Fruit fly (Drosophila melanogaster) whole organism, prepupa: ENCODE measurements around the gene CG9302.

ENCODE experiments used
- CG10669 ChIP-seq: fragments of 200-800 bp; sonication (Bioruptor generic); optimal IDR thresholded peaks from 3 replicates; lab custom pipeline; 2018; ENCODE audit warnings: missing biosample characterization, mild to moderate bottlenecking, missing genetic modification characterization, moderate library complexity
- CG11762 ChIP-seq: fragments of 200-800 bp; sonication (Bioruptor generic); optimal IDR thresholded peaks from 3 replicates; lab custom pipeline; 2016; ENCODE audit warnings: missing biosample characterization, missing genetic modification characterization; ENCODE audit not compliant: insufficient read depth
- CG11902 ChIP-seq: fragments of 200-800 bp; sonication (Bioruptor generic); optimal IDR thresholded peaks from 3 replicates; lab custom pipeline; 2016; ENCODE audit warnings: missing biosample characterization, missing genetic modification characterization
- CG16779 ChIP-seq: fragments of 200-800 bp; sonication (Bioruptor generic); optimal IDR thresholded peaks from 3 replicates; lab custom pipeline; 2017; ENCODE audit warnings: missing biosample characterization, mild to moderate bottlenecking, missing genetic modification characterization
- CG3032 ChIP-seq: fragments of 200-800 bp; optimal IDR thresholded peaks from 2 replicates; lab custom pipeline; 2019; ENCODE audit warnings: missing biosample characterization, mild to moderate bottlenecking, missing genetic modification characterization, moderate library complexity
- CG31627 ChIP-seq: fragments of 200-800 bp; sonication (Bioruptor generic); optimal IDR thresholded peaks from 3 replicates; lab custom pipeline; 2016; ENCODE audit warnings: missing biosample characterization, missing genetic modification characterization
- CG32006 ChIP-seq: fragments of 200-800 bp; sonication (Bioruptor generic); optimal IDR thresholded peaks from 3 replicates; lab custom pipeline; 2017; ENCODE audit warnings: missing biosample characterization, mild to moderate bottlenecking, missing genetic modification characterization
- CG34406 ChIP-seq: fragments of 200-800 bp; sonication (Bioruptor generic); optimal IDR thresholded peaks from 3 replicates; lab custom pipeline; 2016; ENCODE audit warnings: missing biosample characterization, missing genetic modification characterization
- CG3919 ChIP-seq: fragments of 200-800 bp; sonication (Bioruptor generic); optimal IDR thresholded peaks from 3 replicates; lab custom pipeline; 2016; ENCODE audit warnings: missing biosample characterization, missing genetic modification characterization
- CG4318 ChIP-seq: fragments of 200-800 bp; sonication (Bioruptor generic); optimal IDR thresholded peaks from 3 replicates; lab custom pipeline; 2017; ENCODE audit warnings: missing biosample characterization, mild to moderate bottlenecking, missing genetic modification characterization
- CG6163 ChIP-seq: fragments of 200-800 bp; sonication (Bioruptor generic); IDR thresholded peaks from 3 replicates; pipeline ENCODE4 v1.3.6; 2022; ENCODE audit warnings: missing biosample characterization, missing genetic modification characterization
- CG6854 ChIP-seq: fragments of 200-800 bp; sonication (Bioruptor generic); optimal IDR thresholded peaks from 2 replicates; lab custom pipeline; 2017; ENCODE audit warnings: missing biosample characterization, mild to moderate bottlenecking, missing genetic modification characterization
- CG7368 ChIP-seq: fragments of 200-800 bp; sonication (Bioruptor generic); optimal IDR thresholded peaks from 3 replicates; lab custom pipeline; 2016; ENCODE audit warnings: missing biosample characterization, missing genetic modification characterization
- CG8119 ChIP-seq: fragments of 200-800 bp; sonication (Bioruptor generic); IDR thresholded peaks from 3 replicates; pipeline ENCODE4 v1.3.6; 2022; ENCODE audit warnings: missing biosample characterization, missing genetic modification characterization
- Eip75B ChIP-seq: fragments of 200-800 bp; sonication (Bioruptor generic); optimal IDR thresholded peaks from 3 replicates; lab custom pipeline; 2016; ENCODE audit warnings: missing biosample characterization, missing genetic modification characterization
- Eip78C ChIP-seq: fragments of 200-800 bp; sonication (Bioruptor generic); peaks from one replicate; lab custom pipeline; 2016; ENCODE audit warnings: missing biosample characterization, missing genetic modification characterization
- Eip93F ChIP-seq: fragments of 200-800 bp; sonication (Bioruptor generic); optimal IDR thresholded peaks from 2 replicates; lab custom pipeline; 2016; ENCODE audit warnings: missing biosample characterization, mild to moderate bottlenecking, missing genetic modification characterization
- Ets96B ChIP-seq: fragments of 200-800 bp; optimal IDR thresholded peaks from 2 replicates; lab custom pipeline; 2019; ENCODE audit warnings: missing biosample characterization, mild to moderate bottlenecking, missing genetic modification characterization, moderate library complexity
- Gug ChIP-seq: fragments of 200-800 bp; sonication (Bioruptor generic); IDR thresholded peaks from 2 replicates; pipeline ENCODE4 v1.3.6; 2022; ENCODE audit warnings: missing biosample characterization, missing genetic modification characterization
- Hr4 ChIP-seq: fragments of 200-800 bp; sonication (Bioruptor generic); optimal IDR thresholded peaks from 3 replicates; lab custom pipeline; 2016; ENCODE audit warnings: missing biosample characterization, missing genetic modification characterization
- Met ChIP-seq: fragments of 200-800 bp; sonication (Bioruptor generic); optimal IDR thresholded peaks from 3 replicates; lab custom pipeline; 2016; ENCODE audit warnings: missing biosample characterization, missing genetic modification characterization
- Smox ChIP-seq: fragments of 200-800 bp; sonication (Bioruptor generic); optimal IDR thresholded peaks from 3 replicates; lab custom pipeline; 2016; ENCODE audit warnings: missing biosample characterization, missing genetic modification characterization
- Sox14 ChIP-seq: fragments of 200-800 bp; sonication (Bioruptor generic); optimal IDR thresholded peaks from 3 replicates; lab custom pipeline; 2016; ENCODE audit warnings: missing biosample characterization, missing genetic modification characterization
- achi ChIP-seq: fragments of 200-800 bp; sonication (Bioruptor generic); optimal IDR thresholded peaks from 3 replicates; lab custom pipeline; 2016; ENCODE audit warnings: missing biosample characterization, missing genetic modification characterization
- cyc ChIP-seq: fragments of 200-800 bp; sonication (Bioruptor generic); optimal IDR thresholded peaks from 3 replicates; lab custom pipeline; 2016; ENCODE audit warnings: missing biosample characterization, missing genetic modification characterization
- dac ChIP-seq: fragments of 200-800 bp; sonication (Bioruptor generic); optimal IDR thresholded peaks from 2 replicates; lab custom pipeline; 2017; ENCODE audit warnings: missing biosample characterization, mild to moderate bottlenecking, missing genetic modification characterization
- dsx ChIP-seq: fragments of 200-800 bp; optimal IDR thresholded peaks from 3 replicates; lab custom pipeline; 2019; ENCODE audit warnings: missing biosample characterization, mild to moderate bottlenecking, missing genetic modification characterization, moderate library complexity; ENCODE audit not compliant: poor library complexity, severe bottlenecking
- fd85E ChIP-seq: fragments of 200-800 bp; sonication (Bioruptor generic); optimal IDR thresholded peaks from 3 replicates; lab custom pipeline; 2016; ENCODE audit warnings: missing biosample characterization, missing genetic modification characterization
- fkh ChIP-seq: fragments of 200-800 bp; sonication (Bioruptor generic); optimal IDR thresholded peaks from 3 replicates; lab custom pipeline; 2017; ENCODE audit warnings: missing biosample characterization, mild to moderate bottlenecking, missing genetic modification characterization, moderate library complexity
- net ChIP-seq: fragments of 200-800 bp; sonication (Bioruptor generic); optimal IDR thresholded peaks from 3 replicates; lab custom pipeline; 2016; ENCODE audit warnings: missing biosample characterization, missing genetic modification characterization
- spab ChIP-seq: fragments of 200-800 bp; sonication (Bioruptor generic); optimal IDR thresholded peaks from 2 replicates; lab custom pipeline; 2017; ENCODE audit warnings: missing biosample characterization, mild to moderate bottlenecking, missing genetic modification characterization, missing genetic modification reagents
- vri ChIP-seq: fragments of 200-800 bp; sonication (Bioruptor generic); optimal IDR thresholded peaks from 3 replicates; lab custom pipeline; 2016; ENCODE audit warnings: missing biosample characterization, mild to moderate bottlenecking, missing genetic modification characterization

Gene CG9302

DNA sequence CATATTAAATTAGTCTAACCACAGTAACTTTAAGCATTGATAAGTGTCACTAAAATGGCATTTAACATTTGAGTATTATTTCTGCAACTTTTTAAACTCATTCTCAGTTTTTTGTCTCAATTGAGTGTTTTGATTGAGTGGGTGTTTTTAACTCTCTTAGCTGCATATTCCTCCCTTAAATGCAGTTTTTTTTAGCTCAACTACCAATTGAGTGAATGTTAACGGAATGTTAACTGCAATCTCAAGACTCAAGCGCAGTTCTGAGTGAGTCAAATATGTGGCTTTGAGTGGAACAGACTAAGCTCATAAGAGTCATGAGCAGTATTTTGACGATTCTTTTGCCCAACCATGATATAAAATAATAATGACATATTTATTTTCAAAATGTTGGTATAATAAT, 15.4 kb downstream of the CG9302 start:
- TF ChIP-seq Eip78C (GFP tag; lab: Kevin White, UChicago) (no peak), net (GFP tag; lab: Kevin White, UChicago) (no peak), Eip93F (no peak), fd85E (no peak), CG34406 (GFP tag; lab: Kevin White, UChicago) (no peak), CG11762 (GFP tag; lab: Kevin White, UChicago) (no peak), Eip75B (no peak), CG6163 (no peak)

DNA sequence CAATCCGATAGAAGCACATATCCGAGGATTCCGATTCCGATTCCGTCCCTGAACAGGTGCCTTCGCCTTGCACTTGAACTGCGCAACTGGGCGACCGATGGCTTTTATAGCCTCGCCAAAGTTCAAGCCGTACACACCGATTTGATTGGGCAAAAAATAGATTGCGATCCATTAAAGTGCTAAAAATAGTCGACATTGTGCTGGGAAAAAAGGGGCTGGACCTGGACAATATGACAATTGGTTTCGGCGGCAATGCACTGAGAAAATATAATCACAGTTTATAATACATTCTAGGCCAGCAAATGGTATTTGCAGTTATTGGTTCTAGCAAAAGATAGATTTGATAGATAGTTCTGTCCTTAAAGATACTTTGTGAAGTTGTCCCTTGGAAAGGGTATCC, 16.9 kb downstream of the CG9302 start, which contains the start of gene CG9377:
Gene CG9377, minus strand, starts transcription at position 101 of the 400 bp plus-strand sequence.
- TF ChIP-seq dac (no peak), fkh (no peak), dsx (GFP tag; lab: Kevin White, UChicago) (no peak), CG6854 (GFP tag; lab: Kevin White, UChicago) (no peak), cyc (GFP tag; lab: Kevin White, UChicago) (no peak), CG3919 (GFP tag; lab: Kevin White, UChicago) (no peak), CG10669 (GFP tag; lab: Kevin White, UChicago) (no peak), Met (GFP tag; lab: Kevin White, UChicago) (no peak), vri (no peak), Sox14 (GFP tag; lab: Kevin White, UChicago) (no peak), CG8119 (GFP tag; lab: Robert Waterston, UW) (no peak), Eip93F (no peak), spab (GFP tag; lab: Kevin White, UChicago) (no peak), CG32006 (GFP tag; lab: Kevin White, UChicago) (no peak), Smox (no peak), CG31627 (GFP tag; lab: Kevin White, UChicago) (no peak), CG4318 (GFP tag; lab: Kevin White, UChicago) (no peak), Gug (GFP tag; lab: Robert Waterston, UW) (no peak), CG3032 (tag; lab: Kevin White, UChicago) (no peak), Eip75B (no peak)

DNA sequence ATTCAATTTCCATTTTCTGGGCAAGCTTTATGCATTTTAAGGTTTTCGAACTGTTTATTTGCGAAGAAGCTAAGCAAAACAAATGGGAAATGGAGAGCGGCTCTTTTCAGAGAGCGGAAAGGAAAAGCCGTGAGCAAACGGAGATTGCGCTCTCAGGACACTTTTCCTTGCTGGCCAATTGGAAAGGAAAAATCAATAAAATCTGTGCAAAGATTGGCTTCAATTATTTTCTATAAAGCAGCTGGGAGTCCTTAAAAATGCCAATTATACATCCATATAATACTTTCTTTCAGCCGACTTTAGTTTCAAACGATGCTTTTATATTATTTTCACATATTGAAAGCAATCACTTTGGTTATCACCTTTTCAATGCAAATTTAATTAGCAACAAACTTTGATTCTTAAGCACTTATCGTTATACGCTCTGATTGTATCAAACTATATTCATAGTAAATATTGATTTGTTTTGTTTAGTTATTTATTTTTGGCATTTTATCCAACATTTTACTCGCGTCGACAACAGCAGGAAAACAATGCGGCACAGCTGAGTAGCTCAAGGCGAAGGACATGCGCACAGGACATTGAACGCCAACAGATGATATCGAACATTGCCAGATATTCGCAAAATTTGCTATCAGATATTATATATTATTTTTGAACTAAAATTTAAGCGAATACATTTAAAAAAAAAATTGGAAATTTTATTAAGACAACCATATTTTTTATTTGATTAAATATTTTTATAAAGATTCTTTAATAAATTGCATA, 23.6 kb downstream of the CG9302 start, which contains the start of gene CG9395:
Gene CG9395, minus strand, starts transcription at position 494 of the 768 bp plus-strand sequence.
- TF ChIP-seq CG7368 (GFP tag; lab: Kevin White, UChicago) (no peak), CG16779 (tag; lab: Kevin White, UChicago) (no peak), Hr4 (GFP tag; lab: Kevin White, UChicago) (no peak), spab (GFP tag; lab: Kevin White, UChicago) (no peak), Ets96B (tag; lab: Kevin White, UChicago) (no peak)

DNA sequence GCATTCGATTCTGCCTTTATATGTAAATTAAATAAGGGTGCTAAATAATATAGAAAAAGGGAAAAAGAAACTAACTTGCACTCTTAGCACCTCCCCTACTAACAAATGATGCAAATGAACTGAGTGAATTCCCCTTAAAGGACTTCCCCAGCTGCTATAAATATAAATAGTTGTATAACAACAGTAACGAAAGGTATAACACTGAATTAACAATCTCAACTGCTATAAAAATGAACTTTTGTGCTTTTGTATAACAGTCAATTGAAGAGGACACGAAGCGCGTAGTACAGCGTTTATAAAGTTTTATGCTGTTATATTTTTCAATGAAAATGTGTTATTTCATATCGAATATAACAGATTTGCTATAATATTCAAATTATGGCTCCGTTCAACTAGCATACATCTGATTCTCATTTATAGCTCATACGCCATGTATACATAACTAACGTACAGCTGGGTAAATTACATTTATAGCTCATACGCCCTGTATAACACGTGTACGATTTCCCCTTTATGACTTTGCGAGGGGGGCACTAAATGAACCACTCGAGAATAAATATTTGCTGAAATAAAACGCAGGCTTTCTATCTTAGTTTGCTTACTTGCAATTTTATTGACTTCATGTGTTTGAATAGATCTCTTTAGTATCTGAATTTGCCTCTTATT, 29.0 kb downstream of the CG9302 start:
- TF ChIP-seq CG8119 (GFP tag; lab: Robert Waterston, UW) (no peak), Eip78C (GFP tag; lab: Kevin White, UChicago) (peak; percentile 73), CG16779 (tag; lab: Kevin White, UChicago) (no peak)

DNA sequence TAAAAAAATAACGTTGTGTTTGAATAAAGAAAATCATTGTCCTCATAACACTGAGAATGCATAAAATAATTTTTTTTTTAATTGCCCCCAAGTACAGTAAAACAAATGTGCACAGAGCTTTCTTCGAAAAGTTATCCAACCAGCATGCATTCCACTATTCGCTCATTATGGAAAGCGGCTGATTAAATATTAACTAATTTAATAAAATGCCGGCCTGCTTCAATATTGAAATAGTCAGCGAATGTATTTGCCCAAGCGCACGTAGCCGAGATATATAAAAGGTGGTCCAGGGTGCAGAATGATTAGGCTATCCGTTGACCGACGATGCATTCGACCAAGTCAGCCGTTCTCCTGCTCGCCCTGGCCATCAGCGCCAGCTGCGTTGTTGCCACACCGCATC, 30.9 kb downstream of the CG9302 start, which contains the start of gene CG16826:
Gene CG16826, plus strand, starts transcription at position 301 of the 400 bp plus-strand sequence.
- TF ChIP-seq CG11902 (GFP tag; lab: Kevin White, UChicago) (no peak), Ets96B (tag; lab: Kevin White, UChicago) (no peak), achi (GFP tag; lab: Kevin White, UChicago) (no peak), CG34406 (GFP tag; lab: Kevin White, UChicago) (no peak), CG11762 (GFP tag; lab: Kevin White, UChicago) (no peak), CG8119 (GFP tag; lab: Robert Waterston, UW) (no peak)
